Fruit fly (Drosophila melanogaster) whole organism, embryonic: ENCODE measurements around the gene Npc2f.
A peak's percentile ranks its signal among the peaks of the same experiment; 100 is the strongest.

Experiments
- B-H2 ChIP-seq: fragments of 200-800 bp; sonication (Bioruptor generic); optimal IDR thresholded peaks from 2 replicates; lab custom pipeline; 2018; ENCODE audit warnings: missing biosample characterization, mild to moderate bottlenecking, missing genetic modification characterization
- CG10147 ChIP-seq: fragments of 200-800 bp; sonication (Bioruptor generic); optimal IDR thresholded peaks from 2 replicates; lab custom pipeline; 2019; ENCODE audit warnings: missing biosample characterization, mild to moderate bottlenecking, missing genetic modification characterization, moderate library complexity
- CG10565 ChIP-seq: fragments of 200-800 bp; sonication (Bioruptor generic); optimal IDR thresholded peaks from 3 replicates; lab custom pipeline; 2016; ENCODE audit warnings: missing biosample characterization, mild to moderate bottlenecking, missing genetic modification characterization
- CG11504 ChIP-seq: fragments of 200-800 bp; sonication (Bioruptor generic); optimal IDR thresholded peaks from 3 replicates; lab custom pipeline; 2019; ENCODE audit warnings: missing biosample characterization, mild to moderate bottlenecking, missing genetic modification characterization, moderate library complexity
- CG12219 ChIP-seq: fragments of 200-800 bp; sonication (Bioruptor generic); optimal IDR thresholded peaks from 3 replicates; lab custom pipeline; 2018; ENCODE audit warnings: missing biosample characterization, mild to moderate bottlenecking, missing genetic modification characterization
- CG13894 ChIP-seq: fragments of 200-800 bp; sonication (Bioruptor generic); optimal IDR thresholded peaks from 3 replicates; lab custom pipeline; 2018; ENCODE audit warnings: missing biosample characterization, mild to moderate bottlenecking, missing genetic modification characterization, moderate library complexity
- CG15269 ChIP-seq: fragments of 200-800 bp; sonication (Bioruptor generic); optimal IDR thresholded peaks from 2 replicates; lab custom pipeline; 2018; ENCODE audit warnings: missing biosample characterization, mild to moderate bottlenecking, missing genetic modification characterization, moderate library complexity
- CG1602 ChIP-seq: fragments of 200-800 bp; sonication (Bioruptor generic); optimal IDR thresholded peaks from 3 replicates; lab custom pipeline; 2016; ENCODE audit warnings: missing biosample characterization, missing genetic modification characterization
- CG1603 ChIP-seq: fragments of 200-800 bp; sonication (Bioruptor generic); optimal IDR thresholded peaks from 2 replicates; lab custom pipeline; 2019; ENCODE audit warnings: missing biosample characterization, mild to moderate bottlenecking, missing genetic modification characterization, moderate library complexity
- CG1792 ChIP-seq: fragments of 200-800 bp; sonication (Bioruptor generic); optimal IDR thresholded peaks from 2 replicates; lab custom pipeline; 2016; ENCODE audit warnings: missing biosample characterization, missing genetic modification characterization
- CG2889 ChIP-seq: fragments of 200-800 bp; sonication (Bioruptor generic); IDR thresholded peaks from 3 replicates; pipeline ENCODE4 v1.3.6; 2022; ENCODE audit warnings: missing biosample characterization, missing genetic modification characterization
- CG4820 ChIP-seq: fragments of 200-800 bp; sonication (Bioruptor generic); optimal IDR thresholded peaks from 3 replicates; lab custom pipeline; 2016; ENCODE audit warnings: missing biosample characterization, missing genetic modification characterization
- CG5180 ChIP-seq: fragments of 200-800 bp; sonication (Bioruptor generic); optimal IDR thresholded peaks from 3 replicates; lab custom pipeline; 2017; ENCODE audit warnings: missing biosample characterization, missing genetic modification characterization, mild to moderate bottlenecking, moderate library complexity, missing genetic modification reagents
- CG6854 ChIP-seq: fragments of 200-800 bp; sonication (Bioruptor generic); optimal IDR thresholded peaks from 3 replicates; lab custom pipeline; 2017; ENCODE audit warnings: missing biosample characterization, mild to moderate bottlenecking, missing genetic modification characterization
- CG7372 ChIP-seq: fragments of 200-800 bp; sonication (Bioruptor generic); IDR thresholded peaks from 2 replicates; pipeline ENCODE4 v1.3.6; 2022; ENCODE audit warnings: missing biosample characterization, missing genetic modification characterization
- CG7839 ChIP-seq: fragments of 200-800 bp; sonication (Bioruptor generic); optimal IDR thresholded peaks from 3 replicates; lab custom pipeline; 2018; ENCODE audit warnings: missing biosample characterization, mild to moderate bottlenecking, missing genetic modification characterization, moderate library complexity
- CG9727 ChIP-seq: fragments of 200-800 bp; sonication (Bioruptor generic); optimal IDR thresholded peaks from 3 replicates; lab custom pipeline; 2017; ENCODE audit warnings: missing biosample characterization, mild to moderate bottlenecking, missing genetic modification characterization
- CHES-1-like ChIP-seq: fragments of 200-800 bp; sonication (Bioruptor generic); optimal IDR thresholded peaks from 2 replicates; lab custom pipeline; 2016; ENCODE audit warnings: missing biosample characterization, missing genetic modification characterization
- CoRest ChIP-seq: fragments of 200-800 bp; sonication (Bioruptor generic); optimal IDR thresholded peaks from 3 replicates; lab custom pipeline; 2018; ENCODE audit warnings: missing biosample characterization, mild to moderate bottlenecking, missing genetic modification characterization, moderate library complexity
- Dip3 ChIP-seq: fragments of 200-800 bp; sonication (Bioruptor generic); optimal IDR thresholded peaks from 3 replicates; lab custom pipeline; 2016; ENCODE audit warnings: missing biosample characterization, missing genetic modification characterization
- Dp ChIP-seq: fragments of 200-800 bp; sonication (Bioruptor generic); optimal IDR thresholded peaks from 2 replicates; lab custom pipeline; 2018; ENCODE audit warnings: missing biosample characterization, mild to moderate bottlenecking, missing genetic modification characterization, moderate library complexity
- E2f2 ChIP-seq: fragments of 200-800 bp; sonication (Bioruptor generic); IDR thresholded peaks from 2 replicates; pipeline ENCODE4 v1.3.6; 2022; ENCODE audit warnings: missing biosample characterization, missing genetic modification characterization
- Eip74EF ChIP-seq, 2 experiments: fragments of 200-800 bp in 1 of 2; fragments of >200 bp in 1 of 2; sonication (Bioruptor generic) in 1 of 2; optimal IDR thresholded peaks; 2 replicates each; lab custom pipeline; 2017 to 2019; ENCODE audit warnings: missing biosample characterization in 2 of 2, missing genetic modification characterization in 2 of 2, mild to moderate bottlenecking in 1 of 2, moderate library complexity in 1 of 2
- Ets65A ChIP-seq: fragments of 200-800 bp; sonication (Bioruptor generic); peaks from one replicate; lab custom pipeline; 2016; ENCODE audit warnings: missing biosample characterization, missing genetic modification characterization
- HHEX ChIP-seq: fragments of 200-800 bp; sonication (Bioruptor generic); optimal IDR thresholded peaks from 3 replicates; lab custom pipeline; 2017; ENCODE audit warnings: missing biosample characterization, mild to moderate bottlenecking, missing genetic modification characterization, missing genetic modification reagents
- HmgD ChIP-seq: fragments of 200-800 bp; sonication (Bioruptor generic); optimal IDR thresholded peaks from 3 replicates; lab custom pipeline; 2016; ENCODE audit warnings: missing biosample characterization, missing genetic modification characterization
- NK7.1 ChIP-seq: fragments of 200-800 bp; sonication (Bioruptor generic); optimal IDR thresholded peaks from 3 replicates; lab custom pipeline; 2016; ENCODE audit warnings: missing biosample characterization, missing genetic modification characterization
- Oli ChIP-seq: fragments of 200-800 bp; sonication (Bioruptor generic); optimal IDR thresholded peaks from 2 replicates; lab custom pipeline; 2018; ENCODE audit warnings: missing biosample characterization, mild to moderate bottlenecking, missing genetic modification characterization, moderate library complexity
- Opbp ChIP-seq: fragments of 200-800 bp; sonication (Bioruptor generic); IDR thresholded peaks from 3 replicates; pipeline ENCODE4 v1.3.6; 2022; ENCODE audit warnings: missing biosample characterization, missing genetic modification characterization; ENCODE audit not compliant: partially characterized antibody
- Tbp ChIP-seq: fragments of >200 bp; optimal IDR thresholded peaks from 2 replicates; lab custom pipeline; 2018; ENCODE audit warnings: missing biosample characterization, missing genetic modification characterization
- ac ChIP-seq: fragments of 200-800 bp; sonication (Bioruptor generic); optimal IDR thresholded peaks from 3 replicates; lab custom pipeline; 2017; ENCODE audit warnings: missing biosample characterization, mild to moderate bottlenecking, missing genetic modification characterization
- ase ChIP-seq: fragments of 200-800 bp; sonication (Bioruptor generic); IDR thresholded peaks from 3 replicates; pipeline ENCODE4 v1.3.6; 2022; ENCODE audit warnings: missing biosample characterization, missing genetic modification characterization
- ash1 ChIP-seq: fragments of 200-800 bp; sonication (Bioruptor generic); optimal IDR thresholded peaks from 2 replicates; lab custom pipeline; 2018; ENCODE audit warnings: missing biosample characterization, mild to moderate bottlenecking, missing genetic modification characterization
- bbx ChIP-seq: fragments of 200-800 bp; sonication (Bioruptor generic); IDR thresholded peaks from 2 replicates; pipeline ENCODE4 v1.3.6; 2022; ENCODE audit warnings: missing biosample characterization, missing genetic modification characterization; ENCODE audit not compliant: partially characterized antibody
- cad ChIP-seq: fragments of >200 bp; optimal IDR thresholded peaks from 2 replicates; lab custom pipeline; 2017; ENCODE audit warnings: missing biosample characterization, missing genetic modification characterization
- cg ChIP-seq: fragments of 200-800 bp; sonication (Bioruptor generic); optimal IDR thresholded peaks from 3 replicates; lab custom pipeline; 2019; ENCODE audit warnings: missing biosample characterization, mild to moderate bottlenecking, missing genetic modification characterization, moderate library complexity
- dysf ChIP-seq: fragments of 200-800 bp; sonication (Bioruptor generic); IDR thresholded peaks from 3 replicates; pipeline ENCODE4 v1.3.6; 2022; ENCODE audit warnings: missing biosample characterization, missing genetic modification characterization
- eyg ChIP-seq: fragments of 200-800 bp; sonication (Bioruptor generic); optimal IDR thresholded peaks from 3 replicates; lab custom pipeline; 2016; ENCODE audit warnings: missing biosample characterization, missing genetic modification characterization
- fru ChIP-seq: fragments of >200 bp; optimal IDR thresholded peaks from 2 replicates; lab custom pipeline; 2017
- luna ChIP-seq: fragments of 200-800 bp; sonication (Bioruptor generic); optimal IDR thresholded peaks from 2 replicates; lab custom pipeline; 2016; ENCODE audit warnings: missing biosample characterization, missing genetic modification characterization
- nmo ChIP-seq: fragments of 200-800 bp; sonication (Bioruptor generic); optimal IDR thresholded peaks from 2 replicates; lab custom pipeline; 2018; ENCODE audit warnings: missing biosample characterization, mild to moderate bottlenecking, missing genetic modification characterization, moderate library complexity
- pho ChIP-seq: fragments of 200-800 bp; sonication (Bioruptor generic); optimal IDR thresholded peaks from 2 replicates; lab custom pipeline; 2016; ENCODE audit warnings: missing biosample characterization, missing genetic modification characterization
- run ChIP-seq: fragments of 200-800 bp; sonication (Bioruptor generic); optimal IDR thresholded peaks from 3 replicates; lab custom pipeline; 2018; ENCODE audit warnings: missing biosample characterization, mild to moderate bottlenecking, missing genetic modification characterization
- seq ChIP-seq: fragments of 200-800 bp; sonication (Bioruptor generic); IDR thresholded peaks from 2 replicates; pipeline ENCODE4 v1.3.6; 2022; ENCODE audit warnings: missing biosample characterization, missing genetic modification characterization
- sima ChIP-seq: fragments of 200-800 bp; sonication (Bioruptor generic); optimal IDR thresholded peaks from 2 replicates; lab custom pipeline; 2016; ENCODE audit warnings: missing biosample characterization, missing genetic modification characterization
- slbo ChIP-seq: fragments of 200-800 bp; sonication (Bioruptor generic); IDR thresholded peaks from 2 replicates; pipeline ENCODE4 v1.3.6; 2022; ENCODE audit warnings: missing biosample characterization, missing genetic modification characterization
- trh ChIP-seq: fragments of 200-800 bp; sonication (Bioruptor generic); optimal IDR thresholded peaks from 2 replicates; lab custom pipeline; 2016; ENCODE audit warnings: missing biosample characterization, missing genetic modification characterization
- tup ChIP-seq: fragments of 200-800 bp; sonication (Bioruptor generic); optimal IDR thresholded peaks from 2 replicates; lab custom pipeline; 2016; ENCODE audit warnings: missing biosample characterization, mild to moderate bottlenecking, missing genetic modification characterization, moderate library complexity
- unc-4 ChIP-seq: fragments of 200-800 bp; sonication (Bioruptor generic); IDR thresholded peaks from 2 replicates; pipeline ENCODE4 v1.3.6; 2022; ENCODE audit warnings: missing biosample characterization, missing genetic modification characterization; ENCODE audit not compliant: partially characterized antibody
- wdn ChIP-seq: fragments of 200-800 bp; sonication (Bioruptor generic); IDR thresholded peaks from 2 replicates; pipeline ENCODE4 v1.3.6; 2022; ENCODE audit warnings: missing biosample characterization, missing genetic modification characterization

Npc2f gene

dm6 chr3R:24161173-24161811 is 23.6 kb downstream of the Npc2f start, which contains the start of the genes Myo95E and TBC1d7 (continued):
- TF ChIP-seq CG7839 (tag; lab: Kevin White, UChicago) (peak; percentile 92), E2f2 (peak; percentile 71), Ets65A (GFP tag; lab: Kevin White, UChicago) (peak; percentile 77), Tbp (GFP tag; lab: Kevin White, UChicago) (no peak), CG1792 (GFP tag; lab: Kevin White, UChicago) (no peak), CG7372 (GFP tag; lab: Robert Waterston, UW) (peak; percentile 90), CoRest (peak; percentile 93), CG5180 (GFP tag; lab: Kevin White, UChicago) (no peak), cg (GFP tag; lab: Kevin White, UChicago) (no peak), CG10565 (no peak), CG10147 (GFP tag; lab: Kevin White, UChicago) (peak; percentile 86), sima (GFP tag; lab: Kevin White, UChicago) (no peak), CG13894 (tag; lab: Kevin White, UChicago) (no peak), nmo (GFP tag; lab: Kevin White, UChicago) (peak; percentile 95), luna (GFP tag; lab: Kevin White, UChicago) (no peak), CG12219 (peak; percentile 63), unc-4 (GFP tag; lab: Robert Waterston, UW) (peak; percentile 81), wdn (GFP tag; lab: Robert Waterston, UW) (peak; percentile 83), ac (GFP tag; lab: Kevin White, UChicago) (no peak), slbo (GFP tag; lab: Robert Waterston, UW) (peak; percentile 93), tup (GFP tag; lab: Kevin White, UChicago) (peak; percentile 52), ash1 (no peak), run (peak; percentile 72), Eip74EF (GFP tag; optimal IDR thresholded peaks at IDR 0.05; lab: Kevin White, UChicago) (no peak), pho (GFP tag; lab: Kevin White, UChicago) (peak; percentile 27), seq (GFP tag; lab: Robert Waterston, UW) (peak; percentile 79), Opbp (GFP tag; lab: Robert Waterston, UW) (peak; percentile 37; the same call in 1 of the 3 replicates), CG15269 (tag; lab: Kevin White, UChicago) (peak; percentile 91), cad (GFP tag; lab: Kevin White, UChicago) (no peak), CG1603 (no peak), CG4820 (GFP tag; lab: Kevin White, UChicago) (peak; percentile 82), HHEX (peak; percentile 75), CG1602 (peak; percentile 86), CHES-1-like (peak; percentile 48), CG9727 (GFP tag; lab: Kevin White, UChicago) (peak; percentile 89), Dp (GFP tag; lab: Kevin White, UChicago) (peak; percentile 10), trh (GFP tag; lab: Kevin White, UChicago) (peak; percentile 71), CG11504 (tag; lab: Kevin White, UChicago) (no peak), ase (peak; percentile 75), NK7.1 (no peak), Oli (peak; percentile 83), CG2889 (peak; percentile 82), B-H2 (GFP tag; lab: Kevin White, UChicago) (peak; percentile 61), HmgD (no peak), dysf (GFP tag; lab: Robert Waterston, UW) (peak; percentile 95), Dip3 (GFP tag; lab: Kevin White, UChicago) (peak; percentile 54), bbx (GFP tag; lab: Robert Waterston, UW) (peak; percentile 42), fru (lab: Kevin White, UChicago) (no peak), CG6854 (GFP tag; lab: Kevin White, UChicago) (peak; percentile 63), eyg (GFP tag; lab: Kevin White, UChicago) (no peak)
